Worm (Caenorhabditis elegans) whole organism, early embryonic: Measurements from ENCODE around the gene F58A4.6.

ENCODE experiments used
- B0310.2 ChIP-seq: sonication (generic microtip); optimal IDR thresholded peaks from 2 replicates; lab custom pipeline; 2016; ENCODE audit warnings: mild to moderate bottlenecking, missing genetic modification characterization, missing compliant biosample characterization
- F13C5.2 ChIP-seq: sonication (generic microtip); optimal IDR thresholded peaks from 2 replicates; lab custom pipeline; 2017; ENCODE audit warnings: mild to moderate bottlenecking, missing genetic modification characterization, inconsistent platforms, missing compliant biosample characterization
- aly-1 ChIP-seq: sonication (generic microtip); optimal IDR thresholded peaks from 2 replicates; lab custom pipeline; 2016; ENCODE audit warnings: missing genetic modification characterization, missing compliant biosample characterization
- ama-1 ChIP-seq: fragments of 150-350 bp; optimal IDR thresholded peaks from 2 replicates; lab custom pipeline; 2014
- ceh-13 ChIP-seq: fragments of 200-800 bp; sonication (Bioruptor generic); optimal IDR thresholded peaks from 2 replicates; lab custom pipeline; 2018; ENCODE audit warnings: mild to moderate bottlenecking, missing genetic modification characterization, missing compliant biosample characterization
- ceh-36 ChIP-seq: sonication (generic microtip); optimal IDR thresholded peaks from 2 replicates; lab custom pipeline; 2016; ENCODE audit warnings: missing genetic modification characterization, inconsistent platforms, missing compliant biosample characterization
- ets-7 ChIP-seq: sonication (generic microtip); optimal IDR thresholded peaks from 2 replicates; lab custom pipeline; 2016; ENCODE audit warnings: missing genotype, missing genetic modification characterization, missing compliant biosample characterization
- flt-1 ChIP-seq: fragments of 200-800 bp; sonication (Bioruptor generic); IDR thresholded peaks from 2 replicates; pipeline ENCODE4 v1.3.6; 2022; ENCODE audit warnings: missing genetic modification characterization, missing compliant biosample characterization
- hmg-4 ChIP-seq: fragments of 200-800 bp; sonication (Bioruptor generic); optimal IDR thresholded peaks from 2 replicates; lab custom pipeline; 2018; ENCODE audit warnings: mild to moderate bottlenecking, missing genetic modification characterization, missing compliant biosample characterization
- scrt-1 ChIP-seq: fragments of 200-800 bp; sonication (Bioruptor generic); IDR thresholded peaks from 2 replicates; pipeline ENCODE4 v1.3.6; 2022; ENCODE audit warnings: missing genetic modification characterization, missing compliant biosample characterization
- sea-1 ChIP-seq: fragments of 200-800 bp; sonication (Bioruptor generic); conservative IDR thresholded peaks from 2 replicates; pipeline ENCODE4 v1.3.6; 2022; ENCODE audit warnings: missing genetic modification characterization, missing compliant biosample characterization
- tbx-11 ChIP-seq: fragments of 200-800 bp; sonication (Bioruptor generic); IDR thresholded peaks from 2 replicates; pipeline ENCODE4 v1.3.6; 2022; ENCODE audit warnings: missing genetic modification characterization, missing compliant biosample characterization
- tbx-37 ChIP-seq: fragments of 200-800 bp; sonication (Bioruptor generic); conservative IDR thresholded peaks from 2 replicates; pipeline ENCODE4 v1.3.6; 2022; ENCODE audit warnings: missing genetic modification reagents, missing genetic modification characterization, missing compliant biosample characterization
- tra-4 ChIP-seq: sonication (generic microtip); optimal IDR thresholded peaks from 2 replicates; lab custom pipeline; 2017; ENCODE audit warnings: missing genetic modification characterization, missing compliant biosample characterization

ce11 chrIII:9583224-9583623 is 31.1 kb upstream of the F58A4.6 start:
- TF ChIP-seq scrt-1: no peak
- TF ChIP-seq sea-1 (GFP tag; lab: Robert Waterston, UW): no peak
- TF ChIP-seq flt-1 (GFP tag; lab: Robert Waterston, UW): no peak
- TF ChIP-seq ets-7 (tag; lab: Kevin White, UChicago): no peak
- TF ChIP-seq B0310.2 (tag; lab: Kevin White, UChicago): no peak
- no peak for TF ChIP-seq ceh-13 (GFP tag; lab: Kevin White, UChicago)
- no peak for TF ChIP-seq ama-1
- no peak for TF ChIP-seq tbx-37 (GFP tag; lab: Robert Waterston, UW)
- no peak for TF ChIP-seq aly-1 (tag; lab: Kevin White, UChicago)
- no peak for TF ChIP-seq ceh-36
- no peak for TF ChIP-seq hmg-4 (GFP tag; lab: Kevin White, UChicago)
- TF ChIP-seq F13C5.2 (tag; lab: Kevin White, UChicago): no peak
- no peak for TF ChIP-seq tra-4
- TF ChIP-seq tbx-11 (GFP tag; lab: Robert Waterston, UW): no peak
